Worm (Caenorhabditis elegans) whole organism, midembryonic: ENCODE results near the gene F14B8.5.

Experiments used
- flt-1 ChIP-seq: fragments of 200-800 bp; sonication (Bioruptor generic); IDR thresholded peaks from 2 replicates; pipeline ENCODE4 v1.3.6; 2022; ENCODE audit warnings: missing genetic modification characterization, missing compliant biosample characterization
- med-1 ChIP-seq: sonication (generic microtip); optimal IDR thresholded peaks from 2 replicates; lab custom pipeline; 2017; ENCODE audit warnings: missing genetic modification characterization, mild to moderate bottlenecking, missing compliant biosample characterization, antibody characterized with exemption, missing genetic modification reagents; ENCODE audit not compliant: insufficient read depth
- ref-1 ChIP-seq: fragments of 200-800 bp; sonication (Bioruptor generic); conservative IDR thresholded peaks from 2 replicates; pipeline ENCODE4 v1.3.6; 2022; ENCODE audit warnings: missing genetic modification reagents, missing genetic modification characterization, missing compliant biosample characterization
- tab-1 ChIP-seq: fragments of 200-800 bp; sonication (Bioruptor generic); IDR thresholded peaks from 2 replicates; pipeline ENCODE4 v1.3.6; 2022; ENCODE audit warnings: missing genetic modification characterization, missing compliant biosample characterization

DNA sequence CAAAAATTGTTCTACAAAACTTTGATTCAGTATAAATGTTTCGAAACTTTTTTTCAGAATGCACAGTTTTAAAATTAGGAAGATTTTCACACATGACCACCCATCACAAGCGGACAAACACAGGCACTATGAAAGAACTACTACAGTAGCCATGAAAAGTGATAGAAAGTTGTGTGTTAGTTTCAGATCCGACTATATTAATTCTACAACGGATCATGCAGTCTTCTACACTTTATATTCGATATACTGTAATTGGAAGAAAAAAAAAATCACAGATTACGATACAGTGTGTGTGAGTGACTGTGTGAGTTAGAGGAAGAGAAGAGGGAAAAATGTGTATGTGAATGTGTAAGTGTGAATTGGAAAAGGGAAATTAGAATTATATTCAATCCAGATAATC is 18.3 kb upstream of the F14B8.5 start:
- TF ChIP-seq ref-1 = no peak
- TF ChIP-seq med-1 = no peak
- TF ChIP-seq tab-1 (GFP tag; lab: Robert Waterston, UW) = no peak
- TF ChIP-seq flt-1 (GFP tag; lab: Robert Waterston, UW) = no peak
